Worm (Caenorhabditis elegans) whole organism, mixed stage, embryonic: ENCODE results near the gene C49F5.6.

Experiments used
- ceh-43 ChIP-seq: fragments of 200-800 bp; sonication (Bioruptor generic); optimal IDR thresholded peaks from 2 replicates; lab custom pipeline; 2018; ENCODE audit warnings: mild to moderate bottlenecking, missing genetic modification characterization, moderate library complexity, missing compliant biosample characterization
- ces-1 ChIP-seq: fragments of 150-350 bp; optimal IDR thresholded peaks from 2 replicates; lab custom pipeline; 2014; ENCODE audit warnings: missing biosample characterization, missing genetic modification reagents, missing genetic modification characterization
- drap-1 ChIP-seq: fragments of 200-800 bp; sonication (Bioruptor generic); optimal IDR thresholded peaks from 3 replicates; lab custom pipeline; 2018; ENCODE audit warnings: mild to moderate bottlenecking, missing genetic modification characterization, missing compliant biosample characterization
- nhr-76 ChIP-seq: sonication (generic microtip); optimal IDR thresholded peaks from 2 replicates; lab custom pipeline; 2017; ENCODE audit warnings: missing biosample characterization, missing genetic modification characterization
- tbx-8 ChIP-seq: fragments of 200-800 bp; sonication (Bioruptor generic); optimal IDR thresholded peaks from 2 replicates; lab custom pipeline; 2018; ENCODE audit warnings: mild to moderate bottlenecking, missing genetic modification characterization, moderate library complexity, missing compliant biosample characterization
- unc-39 ChIP-seq: fragments of 150-350 bp; optimal IDR thresholded peaks from 2 replicates; lab custom pipeline; 2014; ENCODE audit warnings: missing biosample characterization, missing genetic modification characterization
- unc-62 ChIP-seq: fragments of 150-350 bp; optimal IDR thresholded peaks from 2 replicates; lab custom pipeline; 2014; ENCODE audit warnings: missing biosample characterization, missing genetic modification reagents, missing genetic modification characterization

DNA sequence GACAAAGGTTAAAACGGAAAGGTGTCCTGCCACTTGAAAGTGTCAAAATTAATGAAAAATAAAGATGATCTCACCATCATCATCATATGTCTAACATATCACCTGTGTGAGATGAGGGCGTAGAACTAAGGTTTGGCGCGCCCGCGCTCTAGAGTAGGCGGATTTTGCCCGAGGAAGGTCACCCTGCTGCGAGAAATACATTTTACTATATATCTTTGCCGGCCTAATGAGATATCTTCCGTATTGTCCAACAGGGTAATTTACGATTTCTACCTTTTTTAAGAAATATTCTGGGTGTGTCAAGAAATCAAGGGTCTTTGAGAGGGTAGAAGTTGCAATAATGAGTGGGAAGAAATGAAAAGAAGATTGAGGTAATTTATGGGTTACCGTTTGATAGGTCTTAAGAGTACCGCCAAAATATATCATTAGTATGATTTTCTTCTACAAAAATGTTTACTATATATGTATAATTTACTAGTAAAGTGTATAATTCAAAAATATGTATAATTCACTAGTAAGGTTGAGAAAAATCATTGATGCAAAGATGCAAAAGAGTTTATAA lies 19.9 kb downstream of the C49F5.6 start:
- TF ChIP-seq unc-39 (tag; lab: Kevin White, UChicago) (no peak), ceh-43 (GFP tag; lab: Kevin White, UChicago) (no peak), ces-1 (no peak), tbx-8 (GFP tag; lab: Kevin White, UChicago) (no peak), unc-62 (GFP tag; lab: Kevin White, UChicago) (no peak), nhr-76 (tag; lab: Kevin White, UChicago) (no peak), drap-1 (GFP tag; lab: Kevin White, UChicago) (no peak)
